Fruit fly (Drosophila melanogaster) whole organism, pupa: ENCODE data around the gene Cpr72Ea.

ENCODE experiments used
- CG14655 ChIP-seq: fragments of 200-800 bp; sonication (Bioruptor generic); optimal IDR thresholded peaks from 3 replicates; lab custom pipeline; 2017; ENCODE audit warnings: mild to moderate bottlenecking, missing biosample characterization, missing genetic modification reagents, missing genetic modification characterization
- CG15710 ChIP-seq: fragments of 200-800 bp; sonication (Bioruptor generic); optimal IDR thresholded peaks from 2 replicates; lab custom pipeline; 2018; ENCODE audit warnings: missing biosample characterization, mild to moderate bottlenecking, missing genetic modification characterization, moderate library complexity
- Pif1A ChIP-seq: fragments of 200-800 bp; sonication (Bioruptor generic); optimal IDR thresholded peaks from 3 replicates; lab custom pipeline; 2016; ENCODE audit warnings: missing biosample characterization, missing genetic modification characterization
- gl ChIP-seq: fragments of 200-800 bp; sonication (Bioruptor generic); optimal IDR thresholded peaks from 2 replicates; lab custom pipeline; 2018; ENCODE audit warnings: missing biosample characterization, mild to moderate bottlenecking, missing genetic modification characterization

DNA sequence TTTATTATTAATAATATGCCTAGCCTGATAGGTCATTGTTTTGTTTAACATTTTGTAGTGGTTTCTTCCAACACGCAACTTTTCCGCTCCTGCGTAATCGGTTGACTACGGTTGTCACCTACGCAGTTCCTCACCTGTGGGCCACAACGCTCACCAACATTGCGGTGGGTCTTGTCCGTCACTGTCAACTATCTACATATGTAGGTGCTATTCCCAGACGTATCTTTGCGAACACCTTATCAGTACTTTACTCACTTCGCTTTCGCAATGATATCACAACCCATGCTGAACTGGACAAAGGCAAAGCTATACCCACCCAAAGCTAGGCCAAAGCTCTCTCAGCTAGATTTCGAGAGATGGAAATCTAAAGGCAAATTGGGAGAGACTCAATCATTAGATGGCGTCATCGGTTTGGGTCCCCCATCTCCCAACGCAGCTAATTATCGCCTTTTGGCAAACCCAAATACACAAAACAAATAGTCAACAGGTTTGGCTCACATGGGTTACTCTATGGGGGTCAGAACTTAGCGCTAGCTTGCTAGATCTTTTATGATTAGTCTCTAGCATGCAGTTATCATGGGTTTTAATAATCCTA, 6.1 kb upstream of the Cpr72Ea start:
- TF ChIP-seq gl (tag; lab: Kevin White, UChicago) (no peak), CG14655 (GFP tag; lab: Kevin White, UChicago) (no peak), CG15710 (tag; lab: Kevin White, UChicago) (no peak), Pif1A (GFP tag; lab: Kevin White, UChicago) (no peak)
